Worm (Caenorhabditis elegans) whole organism, L3 larva: Measurements from ENCODE around the gene Y39G8B.10.

ENCODE experiments used
- ceh-82 ChIP-seq: fragments of 150-350 bp; optimal IDR thresholded peaks from 2 replicates; lab custom pipeline; 2014; ENCODE audit warnings: missing biosample characterization, missing genetic modification characterization
- ceh-9 ChIP-seq: sonication (generic microtip); optimal IDR thresholded peaks from 2 replicates; lab custom pipeline; 2018; ENCODE audit warnings: missing biosample characterization, missing genetic modification characterization
- daf-12 ChIP-seq: fragments of 150-350 bp; optimal IDR thresholded peaks from 2 replicates; lab custom pipeline; 2014; ENCODE audit warnings: missing biosample characterization, missing genetic modification reagents, missing genetic modification characterization
- egl-27 ChIP-seq: sonication (generic microtip); optimal IDR thresholded peaks from 4 replicates; lab custom pipeline; 2017; ENCODE audit warnings: missing biosample characterization, missing genetic modification reagents, missing genetic modification characterization
- egl-5 ChIP-seq: fragments of 150-350 bp; optimal IDR thresholded peaks from 2 replicates; lab custom pipeline; 2017; ENCODE audit warnings: missing biosample characterization, missing genetic modification reagents, missing genetic modification characterization, inconsistent platforms
- elt-1 ChIP-seq: fragments of 150-350 bp; optimal IDR thresholded peaks from 2 replicates; lab custom pipeline; 2014; ENCODE audit warnings: missing biosample characterization, missing genetic modification characterization
- elt-2 ChIP-seq: sonication (generic microtip); optimal IDR thresholded peaks from 2 replicates; lab custom pipeline; 2016; ENCODE audit warnings: missing genetic modification reagents, mild to moderate bottlenecking, missing genetic modification characterization, missing compliant biosample characterization
- elt-3 ChIP-seq, 3 experiments: fragments of 150-350 bp in 1 of 3; sonication (generic microtip) in 2 of 3; optimal IDR thresholded peaks; 2 replicates in 2 of 3; 4 replicates in 1 of 3; lab custom pipeline; 2014 to 2017; ENCODE audit warnings: missing biosample characterization in 3 of 3, missing genetic modification characterization in 3 of 3
- eor-1 ChIP-seq, 2 experiments: fragments of 150-350 bp; optimal IDR thresholded peaks; 2 replicates each; lab custom pipeline; 2014 to 2018; ENCODE audit warnings: missing biosample characterization in 2 of 2, missing genetic modification characterization in 2 of 2
- fkh-10 ChIP-seq: sonication (generic microtip); optimal IDR thresholded peaks from 2 replicates; lab custom pipeline; 2017; ENCODE audit warnings: missing biosample characterization, missing genetic modification reagents, missing genetic modification characterization
- fkh-2 ChIP-seq: fragments of 150-350 bp; optimal IDR thresholded peaks from 2 replicates; lab custom pipeline; 2014; ENCODE audit warnings: missing biosample characterization, missing genetic modification reagents, missing genetic modification characterization
- hmg-11 ChIP-seq: sonication (generic microtip); optimal IDR thresholded peaks from 2 replicates; lab custom pipeline; 2016; ENCODE audit warnings: missing genetic modification characterization, missing compliant biosample characterization
- jun-1 ChIP-seq: fragments of 150-350 bp; optimal IDR thresholded peaks from 2 replicates; lab custom pipeline; 2014; ENCODE audit warnings: missing biosample characterization, missing genetic modification reagents, missing genetic modification characterization
- lin-15B ChIP-seq: fragments of 150-350 bp; optimal IDR thresholded peaks from 2 replicates; lab custom pipeline; 2014; ENCODE audit warnings: missing biosample characterization, missing genetic modification characterization
- lin-39 ChIP-seq: fragments of 150-350 bp; optimal IDR thresholded peaks from 2 replicates; lab custom pipeline; 2018; ENCODE audit warnings: missing biosample characterization, missing genetic modification reagents, missing genetic modification characterization
- lsy-12 ChIP-seq: sonication (generic microtip); optimal IDR thresholded peaks from 2 replicates; lab custom pipeline; 2016; ENCODE audit warnings: mild to moderate bottlenecking, missing genetic modification characterization, missing compliant biosample characterization
- mdl-1 ChIP-seq: fragments of 150-350 bp; optimal IDR thresholded peaks from 2 replicates; lab custom pipeline; 2014; ENCODE audit warnings: missing biosample characterization, missing genetic modification characterization
- mml-1 ChIP-seq: fragments of 150-350 bp; sonication (generic microtip); optimal IDR thresholded peaks from 3 replicates; lab custom pipeline; 2014; ENCODE audit warnings: missing biosample characterization, missing genetic modification characterization
- nfya-1 ChIP-seq: sonication (generic microtip); optimal IDR thresholded peaks from 2 replicates; lab custom pipeline; 2017; ENCODE audit warnings: missing genetic modification characterization, mild to moderate bottlenecking, missing compliant biosample characterization, antibody characterized with exemption, moderate library complexity; ENCODE audit not compliant: insufficient read depth
- nhr-11 ChIP-seq: fragments of 150-350 bp; optimal IDR thresholded peaks from 2 replicates; lab custom pipeline; 2014; ENCODE audit warnings: missing biosample characterization, missing genetic modification characterization
- nhr-12 ChIP-seq: fragments of 150-350 bp; optimal IDR thresholded peaks from 2 replicates; lab custom pipeline; 2014; ENCODE audit warnings: missing biosample characterization, missing genetic modification characterization
- nhr-25 ChIP-seq: sonication (generic microtip); optimal IDR thresholded peaks from 2 replicates; lab custom pipeline; 2017; ENCODE audit warnings: missing biosample characterization, missing genetic modification characterization
- nhr-28 ChIP-seq: fragments of 150-350 bp; optimal IDR thresholded peaks from 2 replicates; lab custom pipeline; 2014; ENCODE audit warnings: missing biosample characterization, missing genetic modification characterization
- nhr-43 ChIP-seq: sonication (generic microtip); optimal IDR thresholded peaks from 2 replicates; lab custom pipeline; 2016; ENCODE audit warnings: mild to moderate bottlenecking, missing genetic modification characterization, missing compliant biosample characterization; ENCODE audit not compliant: poor library complexity, severe bottlenecking
- nhr-67 ChIP-seq: fragments of 150-350 bp; optimal IDR thresholded peaks from 2 replicates; lab custom pipeline; 2014; ENCODE audit warnings: missing biosample characterization, missing genetic modification characterization
- nhr-76 ChIP-seq: fragments of 150-350 bp; sonication (generic microtip); optimal IDR thresholded peaks from 5 replicates; lab custom pipeline; 2014; ENCODE audit warnings: missing biosample characterization, missing genetic modification characterization
- nhr-77 ChIP-seq: fragments of 150-350 bp; optimal IDR thresholded peaks from 2 replicates; lab custom pipeline; 2014; ENCODE audit warnings: missing biosample characterization, missing genetic modification characterization
- pha-4 ChIP-seq: fragments of 150-350 bp; optimal IDR thresholded peaks from 2 replicates; lab custom pipeline; 2014; ENCODE audit warnings: missing biosample characterization, missing genetic modification reagents, missing genetic modification characterization
- pqm-1 ChIP-seq: fragments of 150-350 bp; optimal IDR thresholded peaks from 2 replicates; lab custom pipeline; 2017; ENCODE audit warnings: missing biosample characterization, missing genetic modification characterization, inconsistent platforms
- skn-1 ChIP-seq: fragments of 150-350 bp; optimal IDR thresholded peaks from 2 replicates; lab custom pipeline; 2014; ENCODE audit warnings: missing biosample characterization, missing genetic modification characterization
- snpc-4 ChIP-seq: fragments of 150-350 bp; optimal IDR thresholded peaks from 2 replicates; lab custom pipeline; 2014; ENCODE audit warnings: missing biosample characterization, missing genetic modification characterization
- tbx-2 ChIP-seq: sonication (generic microtip); optimal IDR thresholded peaks from 2 replicates; lab custom pipeline; 2016; ENCODE audit warnings: mild to moderate bottlenecking, missing genetic modification characterization, missing compliant biosample characterization
- unc-39 ChIP-seq: sonication (generic microtip); optimal IDR thresholded peaks from 4 replicates; lab custom pipeline; 2017; ENCODE audit warnings: missing biosample characterization, missing genetic modification characterization
- unc-62 ChIP-seq: fragments of 150-350 bp; sonication (generic microtip); optimal IDR thresholded peaks from 4 replicates; lab custom pipeline; 2014; ENCODE audit warnings: missing biosample characterization, missing genetic modification reagents, missing genetic modification characterization

Y39G8B.10 gene

ce11 chrII:13957437-13957836 is 25.5 kb downstream of the Y39G8B.10 start, which contains the start of gene zip-3:
Gene zip-3 (minus strand): TSS chrII:13957457.
- TF ChIP-seq ceh-82 (tag; lab: Kevin White, UChicago) (no peak), lin-39 (tag; lab: Kevin White, UChicago) (no peak), elt-2 (tag; lab: Kevin White, UChicago) (peak; percentile 88), egl-5 (tag; lab: Kevin White, UChicago) (no peak), nfya-1 (tag; lab: Kevin White, UChicago) (no peak), fkh-10 (GFP tag; lab: Kevin White, UChicago) (no peak), nhr-77 (no peak), jun-1 (no peak), lsy-12 (no peak), egl-27 (no peak), pqm-1 (peak; percentile 55), nhr-12 (tag; lab: Kevin White, UChicago) (no peak)

- TF ChIP-seq pha-4 (tag; lab: Kevin White, UChicago) (peak; percentile 33), fkh-2 (tag; lab: Kevin White, UChicago) (no peak), jun-1 (peak; percentile 13), elt-2 (tag; lab: Kevin White, UChicago) (peak; percentile 96), eor-1 (tag; optimal IDR thresholded peaks at IDR 0.05; lab: Kevin White, UChicago) (no peak), pqm-1 (peak; percentile 92), elt-3 (tag; optimal IDR thresholded peaks at IDR 0.05; lab: Kevin White, UChicago) (no peak), nfya-1 (tag; lab: Kevin White, UChicago) (peak; percentile 59)
Observed at ce11 chrII:13956529-13956928, 26.4 kb downstream of the Y39G8B.10 start.

DNA sequence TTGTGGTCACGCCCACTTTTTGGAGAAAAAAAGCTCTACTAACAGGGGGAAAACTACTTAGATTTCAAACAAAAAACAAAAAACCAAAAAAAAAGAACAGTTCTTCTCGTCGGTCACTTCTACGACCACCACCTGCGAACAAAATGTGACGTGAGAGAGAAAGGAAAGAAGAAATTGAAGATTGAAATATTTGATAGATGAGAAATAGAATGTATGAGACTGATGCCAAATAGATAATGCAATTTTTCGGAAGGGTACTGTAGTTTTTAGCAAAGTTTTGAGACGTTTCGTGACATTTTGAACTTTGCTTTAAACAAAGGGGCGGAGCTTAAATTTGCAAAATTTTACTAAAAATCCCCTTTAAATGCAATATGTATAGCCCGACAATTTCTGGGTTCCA is 27.9 kb downstream of the Y39G8B.10 start:
- TF ChIP-seq mdl-1 (tag; lab: Kevin White, UChicago) (no peak), elt-1 (peak; percentile 45), nhr-25 (tag; lab: Kevin White, UChicago) (peak; percentile 2), pha-4 (tag; lab: Kevin White, UChicago) (no peak), fkh-10 (GFP tag; lab: Kevin White, UChicago) (no peak), elt-2 (tag; lab: Kevin White, UChicago) (peak; percentile 38), nhr-28 (no peak)

ce11 chrII:13954077-13954476 is 28.8 kb downstream of the Y39G8B.10 start:
- peak; percentile 78 for TF ChIP-seq pqm-1
- no peak for TF ChIP-seq ceh-9 (tag; lab: Kevin White, UChicago)
- peak; percentile 12 for TF ChIP-seq jun-1
- TF ChIP-seq mdl-1 (tag; lab: Kevin White, UChicago), result no peak
- no peak for TF ChIP-seq nhr-43 (tag; lab: Kevin White, UChicago)
- TF ChIP-seq hmg-11, result no peak
- TF ChIP-seq tbx-2 (tag; lab: Kevin White, UChicago), result no peak
- TF ChIP-seq skn-1 (tag; lab: Kevin White, UChicago), result no peak
- TF ChIP-seq nhr-76 (tag; lab: Kevin White, UChicago), result no peak
- no peak for TF ChIP-seq daf-12 (tag; lab: Kevin White, UChicago)
- no peak for TF ChIP-seq nhr-67
- TF ChIP-seq unc-62 (GFP tag; lab: Kevin White, UChicago), result no peak
- TF ChIP-seq elt-2 (tag; lab: Kevin White, UChicago), result peak; percentile 91
- TF ChIP-seq pha-4 (tag; lab: Kevin White, UChicago), result peak; percentile 75
- TF ChIP-seq egl-27, result no peak
- peak; percentile 62 for TF ChIP-seq snpc-4 (tag; lab: Kevin White, UChicago)
- TF ChIP-seq mml-1 (tag; lab: Kevin White, UChicago), result no peak
- TF ChIP-seq nfya-1 (tag; lab: Kevin White, UChicago), result no peak
- TF ChIP-seq eor-1 (tag; optimal IDR thresholded peaks at IDR 0.05; lab: Kevin White, UChicago), result no peak

DNA sequence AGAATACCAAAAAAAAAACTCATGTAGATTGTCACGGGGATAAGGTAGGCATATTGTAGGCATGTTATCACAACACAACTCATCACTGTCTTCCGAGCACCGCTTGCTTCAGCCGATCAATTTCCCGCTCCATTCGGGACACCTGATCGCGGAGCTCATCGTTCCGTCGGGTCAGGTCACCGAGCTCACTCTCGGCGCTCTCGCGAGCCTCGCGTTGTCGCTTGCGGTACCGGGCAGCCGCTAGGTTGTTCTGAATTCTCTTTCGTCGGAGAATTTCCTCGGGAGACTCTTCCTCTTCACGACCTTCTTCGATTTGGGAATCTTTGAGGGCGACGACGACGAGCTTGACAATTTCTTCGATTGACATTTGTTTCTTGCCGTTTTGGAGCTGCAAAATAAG is 30.9 kb downstream of the Y39G8B.10 start:
- TF ChIP-seq elt-2 (tag; lab: Kevin White, UChicago) (no peak), eor-1 (tag; optimal IDR thresholded peaks at IDR 0.05; lab: Kevin White, UChicago) (no peak), fkh-2 (tag; lab: Kevin White, UChicago) (no peak), tbx-2 (tag; lab: Kevin White, UChicago) (no peak), elt-1 (no peak), pqm-1 (no peak), nhr-28 (no peak), unc-39 (tag; lab: Kevin White, UChicago) (no peak), skn-1 (tag; lab: Kevin White, UChicago) (no peak), lin-15B (tag; lab: Kevin White, UChicago) (no peak), elt-3 (tag; optimal IDR thresholded peaks at IDR 0.05; lab: Kevin White, UChicago) (no peak), egl-27 (no peak), nhr-11 (tag; lab: Kevin White, UChicago) (no peak), unc-62 (GFP tag; lab: Kevin White, UChicago) (no peak), snpc-4 (tag; lab: Kevin White, UChicago) (no peak), nhr-12 (tag; lab: Kevin White, UChicago) (no peak), egl-5 (tag; lab: Kevin White, UChicago) (no peak)
